Worm (Caenorhabditis elegans) whole organism, mixed stage, embryonic: ENCODE results near the gene sre-6.

Source experiments
- ceh-39 ChIP-seq: fragments of 150-350 bp; optimal IDR thresholded peaks from 2 replicates; lab custom pipeline; 2014; ENCODE audit warnings: missing biosample characterization, missing genetic modification characterization
- ceh-83 ChIP-seq: fragments of 200-800 bp; sonication (Bioruptor generic); optimal IDR thresholded peaks from 2 replicates; lab custom pipeline; 2018; ENCODE audit warnings: mild to moderate bottlenecking, missing genetic modification characterization, missing compliant biosample characterization
- drap-1 ChIP-seq: fragments of 200-800 bp; sonication (Bioruptor generic); optimal IDR thresholded peaks from 3 replicates; lab custom pipeline; 2018; ENCODE audit warnings: mild to moderate bottlenecking, missing genetic modification characterization, missing compliant biosample characterization
- lin-13 ChIP-seq: fragments of 150-350 bp; optimal IDR thresholded peaks from 2 replicates; lab custom pipeline; 2014; ENCODE audit warnings: missing biosample characterization, missing genetic modification characterization
- lin-32 ChIP-seq: fragments of 200-800 bp; sonication (Bioruptor generic); optimal IDR thresholded peaks from 2 replicates; lab custom pipeline; 2018; ENCODE audit warnings: mild to moderate bottlenecking, missing genetic modification characterization, missing compliant biosample characterization
- nhr-237 ChIP-seq: fragments of 150-350 bp; optimal IDR thresholded peaks from 2 replicates; lab custom pipeline; 2014; ENCODE audit warnings: missing biosample characterization, missing genetic modification characterization
- pha-4 ChIP-seq: fragments of 150-350 bp; optimal IDR thresholded peaks from 2 replicates; lab custom pipeline; 2018; ENCODE audit warnings: missing biosample characterization, missing genetic modification reagents, missing genetic modification characterization
- unc-62 ChIP-seq: fragments of 150-350 bp; optimal IDR thresholded peaks from 2 replicates; lab custom pipeline; 2014; ENCODE audit warnings: missing biosample characterization, missing genetic modification reagents, missing genetic modification characterization
- ztf-11 ChIP-seq: fragments of 150-350 bp; optimal IDR thresholded peaks from 2 replicates; lab custom pipeline; 2014; ENCODE audit warnings: missing biosample characterization, missing genetic modification characterization

- TF ChIP-seq lin-13 (no peak), pha-4 (tag; lab: Kevin White, UChicago) (no peak), ztf-11 (no peak), drap-1 (GFP tag; lab: Kevin White, UChicago) (no peak), lin-32 (GFP tag; lab: Kevin White, UChicago) (no peak), nhr-237 (no peak), unc-62 (GFP tag; lab: Kevin White, UChicago) (no peak), ceh-83 (GFP tag; lab: Kevin White, UChicago) (no peak), ceh-39 (no peak)
Measured at ce11 chrV:10723181-10723580, 39.4 kb downstream of the sre-6 start.
